Worm (Caenorhabditis elegans) whole organism, early embryonic: ENCODE data around the gene cah-5.

Experiments
- B0310.2 ChIP-seq: sonication (generic microtip); optimal IDR thresholded peaks from 2 replicates; lab custom pipeline; 2016; ENCODE audit warnings: mild to moderate bottlenecking, missing genetic modification characterization, missing compliant biosample characterization
- F13C5.2 ChIP-seq: sonication (generic microtip); optimal IDR thresholded peaks from 2 replicates; lab custom pipeline; 2017; ENCODE audit warnings: mild to moderate bottlenecking, missing genetic modification characterization, inconsistent platforms, missing compliant biosample characterization
- aly-1 ChIP-seq: sonication (generic microtip); optimal IDR thresholded peaks from 2 replicates; lab custom pipeline; 2016; ENCODE audit warnings: missing genetic modification characterization, missing compliant biosample characterization
- ama-1 ChIP-seq: fragments of 150-350 bp; optimal IDR thresholded peaks from 2 replicates; lab custom pipeline; 2014
- ceh-13 ChIP-seq: fragments of 200-800 bp; sonication (Bioruptor generic); optimal IDR thresholded peaks from 2 replicates; lab custom pipeline; 2018; ENCODE audit warnings: mild to moderate bottlenecking, missing genetic modification characterization, missing compliant biosample characterization
- ceh-36 ChIP-seq: sonication (generic microtip); optimal IDR thresholded peaks from 2 replicates; lab custom pipeline; 2016; ENCODE audit warnings: missing genetic modification characterization, inconsistent platforms, missing compliant biosample characterization
- ets-7 ChIP-seq: sonication (generic microtip); optimal IDR thresholded peaks from 2 replicates; lab custom pipeline; 2016; ENCODE audit warnings: missing genotype, missing genetic modification characterization, missing compliant biosample characterization
- flt-1 ChIP-seq: fragments of 200-800 bp; sonication (Bioruptor generic); IDR thresholded peaks from 2 replicates; pipeline ENCODE4 v1.3.6; 2022; ENCODE audit warnings: missing genetic modification characterization, missing compliant biosample characterization
- hmbx-1 ChIP-seq: sonication (generic microtip); optimal IDR thresholded peaks from 2 replicates; lab custom pipeline; 2016; ENCODE audit warnings: mild to moderate bottlenecking, missing genetic modification characterization, missing compliant biosample characterization
- hmg-4 ChIP-seq: fragments of 200-800 bp; sonication (Bioruptor generic); optimal IDR thresholded peaks from 2 replicates; lab custom pipeline; 2018; ENCODE audit warnings: mild to moderate bottlenecking, missing genetic modification characterization, missing compliant biosample characterization
- hnd-1 ChIP-seq: sonication (generic microtip); optimal IDR thresholded peaks from 2 replicates; lab custom pipeline; 2016; ENCODE audit warnings: missing genetic modification characterization, missing compliant biosample characterization
- pes-1 ChIP-seq: fragments of 200-800 bp; sonication (Bioruptor generic); IDR thresholded peaks from 2 replicates; pipeline ENCODE4 v1.3.6; 2022; ENCODE audit warnings: missing genetic modification reagents, missing genetic modification characterization, missing compliant biosample characterization
- scrt-1 ChIP-seq: fragments of 200-800 bp; sonication (Bioruptor generic); IDR thresholded peaks from 2 replicates; pipeline ENCODE4 v1.3.6; 2022; ENCODE audit warnings: missing genetic modification characterization, missing compliant biosample characterization
- sea-1 ChIP-seq: fragments of 200-800 bp; sonication (Bioruptor generic); conservative IDR thresholded peaks from 2 replicates; pipeline ENCODE4 v1.3.6; 2022; ENCODE audit warnings: missing genetic modification characterization, missing compliant biosample characterization
- tbx-11 ChIP-seq: fragments of 200-800 bp; sonication (Bioruptor generic); IDR thresholded peaks from 2 replicates; pipeline ENCODE4 v1.3.6; 2022; ENCODE audit warnings: missing genetic modification characterization, missing compliant biosample characterization
- tbx-37 ChIP-seq: fragments of 200-800 bp; sonication (Bioruptor generic); conservative IDR thresholded peaks from 2 replicates; pipeline ENCODE4 v1.3.6; 2022; ENCODE audit warnings: missing genetic modification reagents, missing genetic modification characterization, missing compliant biosample characterization
- tra-4 ChIP-seq: sonication (generic microtip); optimal IDR thresholded peaks from 2 replicates; lab custom pipeline; 2017; ENCODE audit warnings: missing genetic modification characterization, missing compliant biosample characterization

cah-5 gene

DNA sequence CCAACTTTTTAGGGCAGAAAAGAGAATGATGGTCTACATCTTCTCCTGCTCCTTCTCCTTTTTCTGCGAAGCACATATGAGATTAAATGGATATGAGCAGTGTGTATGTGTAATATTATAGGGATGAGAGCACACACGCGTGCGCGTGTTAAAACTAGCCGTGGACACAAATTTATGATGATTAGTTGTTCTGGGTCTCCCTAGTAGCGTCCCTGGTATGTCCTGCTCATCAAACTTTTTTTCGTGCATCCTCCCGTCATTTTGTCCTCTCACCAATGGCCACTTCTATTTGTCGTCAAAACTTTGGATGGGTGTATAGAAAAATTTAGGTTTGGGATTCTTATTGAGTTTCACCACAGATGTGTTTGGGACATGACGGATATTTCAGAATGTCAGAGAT is 17.9 kb upstream of the cah-5 start:
- no peak for TF ChIP-seq ama-1 (lab: Kevin White, UChicago)
- TF ChIP-seq hmg-4 (GFP tag; lab: Kevin White, UChicago), result no peak
- TF ChIP-seq aly-1 (tag; lab: Kevin White, UChicago), result no peak
- TF ChIP-seq ets-7 (tag; lab: Kevin White, UChicago), result no peak
- no peak for TF ChIP-seq tbx-11 (GFP tag; lab: Robert Waterston, UW)
- no peak for TF ChIP-seq hnd-1 (tag; lab: Kevin White, UChicago)
- TF ChIP-seq pes-1, result no peak
- no peak for TF ChIP-seq hmbx-1
- no peak for TF ChIP-seq B0310.2
- no peak for TF ChIP-seq ceh-13 (GFP tag; lab: Kevin White, UChicago)
- TF ChIP-seq sea-1 (GFP tag; lab: Robert Waterston, UW), result no peak
- TF ChIP-seq F13C5.2 (tag; lab: Kevin White, UChicago), result no peak
- TF ChIP-seq flt-1 (GFP tag; lab: Robert Waterston, UW), result no peak

DNA sequence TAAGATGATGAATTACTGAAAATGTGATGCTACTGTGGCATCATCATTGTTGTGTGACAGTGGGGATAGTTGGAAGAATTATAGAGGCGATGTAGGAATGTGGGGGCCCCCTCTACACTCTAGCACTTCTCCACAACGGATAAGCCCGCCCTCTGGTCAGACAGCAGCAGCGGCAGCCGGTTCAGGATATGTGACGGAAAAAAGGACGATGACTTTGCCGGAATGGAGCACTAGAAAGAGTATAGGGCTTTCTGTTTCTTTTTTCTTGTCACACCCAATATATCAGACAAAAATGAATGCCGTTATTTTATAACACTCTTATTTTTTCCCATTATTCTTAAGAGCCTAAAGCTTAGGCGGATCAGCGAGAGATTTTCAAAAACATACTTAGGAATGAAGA is 14.4 kb upstream of the cah-5 start, which contains the start of gene tyra-2:
TSS of gene tyra-2 (minus strand) at position 101 of the 400 bp plus-strand sequence.
- TF ChIP-seq aly-1 (tag; lab: Kevin White, UChicago), result no peak
- no peak for TF ChIP-seq ets-7 (tag; lab: Kevin White, UChicago)
- TF ChIP-seq hmbx-1, result no peak
- no peak for TF ChIP-seq flt-1 (GFP tag; lab: Robert Waterston, UW)
- no peak for TF ChIP-seq tra-4
- TF ChIP-seq pes-1, result no peak
- TF ChIP-seq tbx-11 (GFP tag; lab: Robert Waterston, UW), result no peak
- TF ChIP-seq B0310.2, result no peak
- no peak for TF ChIP-seq F13C5.2 (tag; lab: Kevin White, UChicago)
- TF ChIP-seq ceh-36 (tag; lab: Kevin White, UChicago), result no peak
- no peak for TF ChIP-seq ceh-13 (GFP tag; lab: Kevin White, UChicago)
- no peak for TF ChIP-seq hnd-1 (tag; lab: Kevin White, UChicago)

ce11 chrX:7005919-7006318 is 13.9 kb upstream of the cah-5 start:
- TF ChIP-seq pes-1 (no peak), F13C5.2 (tag; lab: Kevin White, UChicago) (no peak), flt-1 (GFP tag; lab: Robert Waterston, UW) (no peak), aly-1 (tag; lab: Kevin White, UChicago) (no peak), scrt-1 (no peak), ceh-13 (GFP tag; lab: Kevin White, UChicago) (no peak), tbx-37 (GFP tag; lab: Robert Waterston, UW) (no peak), ceh-36 (tag; lab: Kevin White, UChicago) (no peak), sea-1 (GFP tag; lab: Robert Waterston, UW) (no peak), hnd-1 (tag; lab: Kevin White, UChicago) (no peak), B0310.2 (no peak), tra-4 (no peak)

ce11 chrX:7028836-7029235 is 9.0 kb downstream of the cah-5 start, which contains the start of gene flp-26:
Gene flp-26, plus strand, starts transcription at chrX:7029136.
- TF ChIP-seq flt-1 (GFP tag; lab: Robert Waterston, UW), result no peak

DNA sequence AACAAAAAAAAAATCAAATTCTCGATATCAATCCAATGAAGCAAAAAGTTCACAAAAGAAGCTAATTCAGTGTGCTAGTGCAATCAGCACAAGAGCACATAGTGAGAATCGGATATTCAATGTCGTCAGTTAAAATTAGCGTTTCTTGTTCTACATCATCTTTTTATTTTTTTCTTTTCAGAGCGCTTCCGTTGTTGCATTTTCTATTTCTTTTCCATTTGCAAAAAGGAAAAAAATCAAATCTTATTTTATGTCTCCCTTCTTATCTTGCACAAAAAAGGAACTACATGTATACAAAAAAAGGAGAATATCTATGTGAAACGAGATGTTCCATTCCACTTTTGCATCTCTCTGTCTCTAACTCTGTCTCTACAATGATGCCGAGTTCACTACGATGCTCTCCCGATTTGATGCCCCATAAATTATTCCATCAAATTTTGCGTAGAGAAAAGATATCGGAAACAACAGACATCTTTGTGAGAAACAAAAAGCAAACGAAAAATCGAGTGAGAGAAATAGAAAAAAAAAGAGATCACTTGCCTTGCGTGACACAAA is 14.0 kb downstream of the cah-5 start:
- TF ChIP-seq pes-1, result no peak
- TF ChIP-seq ama-1 (lab: Kevin White, UChicago), result no peak
- no peak for TF ChIP-seq B0310.2
- TF ChIP-seq scrt-1, result no peak
- TF ChIP-seq tra-4, result no peak
- no peak for TF ChIP-seq ceh-36 (tag; lab: Kevin White, UChicago)
- TF ChIP-seq hmg-4 (GFP tag; lab: Kevin White, UChicago), result no peak
- TF ChIP-seq sea-1 (GFP tag; lab: Robert Waterston, UW), result no peak
- no peak for TF ChIP-seq ceh-13 (GFP tag; lab: Kevin White, UChicago)
- no peak for TF ChIP-seq tbx-37 (GFP tag; lab: Robert Waterston, UW)

DNA sequence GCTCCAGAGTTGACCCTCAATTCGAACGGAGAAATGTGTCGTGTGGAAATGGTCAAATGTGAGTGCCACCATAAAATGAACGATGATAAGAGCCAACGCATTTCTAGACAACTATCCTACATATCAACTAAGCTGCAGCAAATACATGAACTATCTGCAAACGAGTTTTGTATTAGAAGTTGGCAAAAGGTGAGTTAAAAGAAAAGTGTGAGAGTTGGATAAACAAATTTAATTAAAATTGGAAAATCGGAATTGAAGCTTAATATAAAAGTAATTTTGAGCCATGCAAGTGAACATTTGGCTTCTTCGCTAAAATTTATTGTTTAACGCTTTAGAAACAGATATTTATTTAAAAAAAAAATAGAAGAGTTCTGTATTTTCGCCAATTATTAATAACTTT is 16.1 kb downstream of the cah-5 start, which contains the start of gene cest-19:
TSS of gene cest-19 (minus strand) at position 101 of the 400 bp plus-strand sequence.
- TF ChIP-seq scrt-1 (no peak), tbx-37 (GFP tag; lab: Robert Waterston, UW) (no peak), pes-1 (no peak), flt-1 (GFP tag; lab: Robert Waterston, UW) (no peak), ets-7 (tag; lab: Kevin White, UChicago) (no peak), aly-1 (tag; lab: Kevin White, UChicago) (no peak), ceh-36 (tag; lab: Kevin White, UChicago) (no peak), F13C5.2 (tag; lab: Kevin White, UChicago) (no peak)

DNA sequence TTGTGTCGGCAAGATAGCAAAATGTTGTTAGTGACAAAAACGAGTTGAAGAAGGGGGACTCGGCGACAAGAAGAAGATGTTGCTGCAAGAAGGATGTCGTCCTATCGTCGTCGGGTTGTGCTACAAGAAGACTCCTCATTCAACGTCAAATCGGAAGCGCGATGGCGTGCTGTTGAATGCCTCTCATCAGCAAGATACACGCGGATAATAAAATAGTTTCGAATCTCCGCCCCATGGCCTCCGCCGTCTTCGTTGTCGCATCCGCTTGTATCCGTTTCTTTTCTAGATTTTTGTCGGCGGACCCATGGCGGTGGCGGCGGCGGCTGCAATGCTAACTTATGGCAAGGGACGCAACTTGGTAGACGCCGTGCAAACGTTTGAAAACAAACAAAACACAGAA is 18.2 kb downstream of the cah-5 start:
- TF ChIP-seq ceh-36 (tag; lab: Kevin White, UChicago) (no peak), aly-1 (tag; lab: Kevin White, UChicago) (no peak), hmbx-1 (no peak), tbx-11 (GFP tag; lab: Robert Waterston, UW) (no peak), hnd-1 (tag; lab: Kevin White, UChicago) (no peak), ets-7 (tag; lab: Kevin White, UChicago) (no peak), F13C5.2 (tag; lab: Kevin White, UChicago) (no peak), tbx-37 (GFP tag; lab: Robert Waterston, UW) (no peak), ama-1 (lab: Kevin White, UChicago) (no peak), scrt-1 (no peak), flt-1 (GFP tag; lab: Robert Waterston, UW) (no peak), tra-4 (no peak), B0310.2 (no peak), hmg-4 (GFP tag; lab: Kevin White, UChicago) (no peak), ceh-13 (GFP tag; lab: Kevin White, UChicago) (no peak), sea-1 (GFP tag; lab: Robert Waterston, UW) (no peak), pes-1 (no peak)
